Fruit fly (Drosophila melanogaster): ENCODE measurements around the gene Rpp30.

DNA sequence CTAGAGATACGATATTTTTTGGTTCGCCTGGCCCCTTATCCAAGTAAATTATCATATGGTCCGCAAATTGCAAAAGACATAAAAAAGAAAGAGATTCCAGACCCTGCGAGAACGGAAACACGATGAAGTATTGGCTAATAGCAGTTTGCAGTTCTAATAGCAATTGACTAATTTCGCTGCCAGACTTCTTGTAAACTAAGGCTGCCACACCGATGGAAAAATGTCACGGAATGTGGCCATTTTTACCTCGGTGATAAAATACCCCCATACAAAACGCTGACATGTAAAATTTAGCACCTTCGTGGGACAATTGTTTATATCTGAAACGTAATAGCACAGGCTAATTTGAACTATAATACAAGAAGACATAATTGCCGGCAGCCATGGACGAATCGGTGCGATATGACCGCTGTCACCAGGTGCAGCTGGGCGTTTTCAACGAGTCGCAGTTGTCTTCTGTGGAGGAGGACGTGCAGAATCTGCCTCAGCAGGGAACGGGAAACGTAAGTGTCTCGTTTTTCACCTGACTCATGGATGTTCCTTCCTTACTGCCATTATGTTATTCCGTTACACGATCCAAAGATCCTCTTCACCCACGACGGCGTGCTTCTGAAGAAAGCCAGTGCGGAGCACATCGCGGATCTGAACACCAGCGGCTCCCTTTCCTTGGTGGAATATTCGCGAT is 44.9 kb downstream of the Rpp30 start, which contains the start of the genes Tbc1d15-17 and CG11617:
- no peak for TF ChIP-seq h (optimal IDR thresholded peaks at IDR 0.05)
- TF ChIP-seq Myc (optimal IDR thresholded peaks at IDR 0.05), result no peak

Measured in Kc167 (cell line).